Fruit fly (Drosophila melanogaster): ENCODE measurements around the gene CG4597.

DNA sequence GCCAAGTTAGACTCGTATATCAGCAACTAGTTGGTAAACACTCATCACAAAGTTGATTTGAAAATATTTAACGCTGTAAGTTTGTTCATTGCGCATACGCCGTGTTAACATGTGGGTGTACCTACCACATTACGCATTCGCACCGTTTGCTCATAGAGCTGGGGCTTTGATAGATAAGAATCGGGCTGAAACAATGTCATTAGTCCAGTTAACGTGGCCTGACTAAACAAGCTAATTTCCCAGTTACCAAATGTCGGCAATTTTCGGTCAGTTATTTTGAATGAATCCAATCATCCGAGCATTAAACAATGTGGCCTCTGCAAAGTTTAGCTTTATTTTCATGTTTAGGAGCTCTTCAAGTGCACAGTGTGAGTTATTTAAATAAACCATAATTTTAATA lies at the start of gene CG4597:
- TF ChIP-seq CG33017 (tag; optimal IDR thresholded peaks at IDR 0.05): no peak
- TF ChIP-seq CG1620 (GFP tag; optimal IDR thresholded peaks at IDR 0.05): no peak

All from whole organism, adult.